Worm (Caenorhabditis elegans) whole organism, L2 larva: ENCODE data around the gene kqt-3.

Source experiments
- C34F6.9 ChIP-seq: fragments of 150-350 bp; optimal IDR thresholded peaks from 2 replicates; lab custom pipeline; 2014; ENCODE audit warnings: missing biosample characterization, missing genetic modification characterization
- R02D3.7 ChIP-seq: fragments of 150-350 bp; optimal IDR thresholded peaks from 2 replicates; lab custom pipeline; 2014; ENCODE audit warnings: missing biosample characterization, missing genetic modification characterization
- aly-2 ChIP-seq: fragments of 150-350 bp; optimal IDR thresholded peaks from 2 replicates; lab custom pipeline; 2014; ENCODE audit warnings: missing biosample characterization, missing genetic modification characterization
- ama-1 ChIP-seq: fragments of 150-350 bp; optimal IDR thresholded peaks from 2 replicates; lab custom pipeline; 2018; ENCODE audit warnings: inconsistent platforms
- blmp-1 ChIP-seq: sonication (generic microtip); optimal IDR thresholded peaks from 2 replicates; lab custom pipeline; 2017; ENCODE audit warnings: missing genetic modification characterization, mild to moderate bottlenecking, missing compliant biosample characterization, antibody characterized with exemption, moderate library complexity; ENCODE audit not compliant: insufficient read depth
- ceh-16 ChIP-seq: fragments of 150-350 bp; optimal IDR thresholded peaks from 2 replicates; lab custom pipeline; 2014; ENCODE audit warnings: missing biosample characterization, missing genetic modification characterization
- ceh-82 ChIP-seq: fragments of 150-350 bp; optimal IDR thresholded peaks from 2 replicates; lab custom pipeline; 2014; ENCODE audit warnings: missing biosample characterization, missing genetic modification characterization
- crh-2 ChIP-seq: sonication (generic microtip); optimal IDR thresholded peaks from 2 replicates; lab custom pipeline; 2017; ENCODE audit warnings: missing biosample characterization, missing genetic modification characterization
- dmd-4 ChIP-seq: sonication (generic microtip); optimal IDR thresholded peaks from 2 replicates; lab custom pipeline; 2017; ENCODE audit warnings: missing biosample characterization, missing genetic modification characterization
- egl-27 ChIP-seq: sonication (generic microtip); optimal IDR thresholded peaks from 3 replicates; lab custom pipeline; 2017; ENCODE audit warnings: missing biosample characterization, missing genetic modification reagents, missing genetic modification characterization
- elt-1 ChIP-seq: fragments of 150-350 bp; optimal IDR thresholded peaks from 2 replicates; lab custom pipeline; 2014; ENCODE audit warnings: missing biosample characterization, missing genetic modification characterization
- elt-3 ChIP-seq: sonication (generic microtip); optimal IDR thresholded peaks from 2 replicates; lab custom pipeline; 2017; ENCODE audit warnings: missing biosample characterization, missing genetic modification characterization
- fos-1 ChIP-seq: fragments of 150-350 bp; optimal IDR thresholded peaks from 2 replicates; lab custom pipeline; 2014; ENCODE audit warnings: missing biosample characterization, missing genetic modification characterization
- gmeb-1 ChIP-seq: fragments of 150-350 bp; optimal IDR thresholded peaks from 2 replicates; lab custom pipeline; 2014; ENCODE audit warnings: missing biosample characterization, missing genetic modification characterization
- lin-11 ChIP-seq: fragments of 150-350 bp; sonication (generic microtip); optimal IDR thresholded peaks from 2 replicates; lab custom pipeline; 2014; ENCODE audit warnings: missing biosample characterization, missing genetic modification characterization, inconsistent platforms, mixed read lengths
- lin-39 ChIP-seq: fragments of 150-350 bp; optimal IDR thresholded peaks from 2 replicates; lab custom pipeline; 2014; ENCODE audit warnings: missing biosample characterization, missing genetic modification reagents, missing genetic modification characterization
- lsy-2 ChIP-seq, 2 experiments: fragments of 150-350 bp in 1 of 2; sonication (generic microtip) in 1 of 2; optimal IDR thresholded peaks; 2 replicates each; lab custom pipeline; 2014 to 2017; ENCODE audit warnings: missing biosample characterization in 2 of 2, missing genetic modification characterization in 2 of 2
- mdl-1 ChIP-seq, 2 experiments: fragments of 150-350 bp in 1 of 2; sonication (generic microtip) in 1 of 2; optimal IDR thresholded peaks; 2 replicates each; lab custom pipeline; 2017; ENCODE audit warnings: missing biosample characterization in 2 of 2, missing genetic modification characterization in 2 of 2
- nhr-10 ChIP-seq: sonication (generic microtip); optimal IDR thresholded peaks from 2 replicates; lab custom pipeline; 2017; ENCODE audit warnings: missing biosample characterization, missing genetic modification characterization
- nhr-23 ChIP-seq: fragments of 150-350 bp; optimal IDR thresholded peaks from 2 replicates; lab custom pipeline; 2014; ENCODE audit warnings: missing biosample characterization, missing genetic modification reagents, missing genetic modification characterization
- nhr-237 ChIP-seq: fragments of 150-350 bp; optimal IDR thresholded peaks from 2 replicates; lab custom pipeline; 2014; ENCODE audit warnings: missing biosample characterization, missing genetic modification characterization
- nhr-25 ChIP-seq: fragments of 150-350 bp; sonication (generic microtip); optimal IDR thresholded peaks from 3 replicates; lab custom pipeline; 2014; ENCODE audit warnings: missing biosample characterization, missing genetic modification characterization
- nhr-6 ChIP-seq: fragments of 150-350 bp; optimal IDR thresholded peaks from 2 replicates; lab custom pipeline; 2014; ENCODE audit warnings: missing biosample characterization, missing genetic modification characterization
- nhr-77 ChIP-seq: fragments of 150-350 bp; optimal IDR thresholded peaks from 2 replicates; lab custom pipeline; 2014; ENCODE audit warnings: missing biosample characterization, missing genetic modification characterization
- peb-1 ChIP-seq: fragments of 150-350 bp; optimal IDR thresholded peaks from 2 replicates; lab custom pipeline; 2014; ENCODE audit warnings: missing biosample characterization, missing genetic modification characterization
- sem-4 ChIP-seq: fragments of 150-350 bp; optimal IDR thresholded peaks from 2 replicates; lab custom pipeline; 2014; ENCODE audit warnings: missing biosample characterization, missing genetic modification reagents, missing genetic modification characterization
- skn-1 ChIP-seq: sonication (generic microtip); optimal IDR thresholded peaks from 2 replicates; lab custom pipeline; 2017; ENCODE audit warnings: missing biosample characterization, missing genetic modification characterization
- sma-9 ChIP-seq, 2 experiments: fragments of 150-350 bp in 1 of 2; sonication (generic microtip) in 1 of 2; optimal IDR thresholded peaks; 2 replicates each; lab custom pipeline; 2014 to 2016; ENCODE audit warnings: missing genetic modification characterization in 2 of 2, mild to moderate bottlenecking in 1 of 2, missing biosample characterization in 1 of 2, missing compliant biosample characterization in 1 of 2, missing genetic modification reagents in 1 of 2, moderate library complexity in 1 of 2
- snpc-4 ChIP-seq: fragments of 150-350 bp; optimal IDR thresholded peaks from 2 replicates; lab custom pipeline; 2014; ENCODE audit warnings: missing biosample characterization, missing genetic modification characterization
- unc-55 ChIP-seq: fragments of 150-350 bp; sonication (generic microtip); optimal IDR thresholded peaks from 3 replicates; lab custom pipeline; 2014; ENCODE audit warnings: missing biosample characterization, missing genetic modification reagents, missing genetic modification characterization
- zag-1 ChIP-seq: fragments of 150-350 bp; optimal IDR thresholded peaks from 2 replicates; lab custom pipeline; 2014; ENCODE audit warnings: missing biosample characterization, missing genetic modification characterization
- ztf-1 ChIP-seq: fragments of 200-800 bp; sonication (Bioruptor generic); conservative IDR thresholded peaks from 2 replicates; pipeline ENCODE4 v1.3.6; 2022; ENCODE audit warnings: missing genetic modification characterization, missing compliant biosample characterization
- ztf-11 ChIP-seq: sonication (generic microtip); optimal IDR thresholded peaks from 2 replicates; lab custom pipeline; 2017; ENCODE audit warnings: missing biosample characterization, missing genetic modification characterization
- ztf-4 ChIP-seq: fragments of 150-350 bp; optimal IDR thresholded peaks from 2 replicates; lab custom pipeline; 2014; ENCODE audit warnings: missing biosample characterization, missing genetic modification characterization

kqt-3 gene

DNA sequence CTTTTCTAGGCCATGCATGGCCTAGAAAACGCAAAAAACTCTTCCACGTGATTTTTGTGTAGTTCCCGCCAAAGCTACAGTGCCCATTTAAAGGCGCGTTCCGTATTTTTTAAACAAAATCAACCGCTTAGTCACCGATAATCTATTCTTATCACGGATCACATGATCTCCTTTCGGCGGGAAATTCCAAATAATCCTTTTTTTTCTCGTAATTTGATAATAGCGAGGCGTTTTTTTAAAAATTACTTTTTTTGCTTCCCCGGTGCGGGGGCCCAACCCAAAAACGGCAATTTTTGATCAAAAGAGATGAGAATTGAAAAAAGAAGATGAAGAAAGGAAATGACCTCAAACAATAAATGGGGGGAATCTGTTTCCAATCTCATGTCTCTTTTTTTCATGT, 54.9 kb downstream of the kqt-3 start:
- TF ChIP-seq elt-3 (tag; lab: Kevin White, UChicago) (no peak), ama-1 (lab: Kevin White, UChicago) (no peak), gmeb-1 (tag; lab: Kevin White, UChicago) (peak; percentile 23), nhr-237 (no peak), ztf-4 (tag; lab: Kevin White, UChicago) (no peak)

DNA sequence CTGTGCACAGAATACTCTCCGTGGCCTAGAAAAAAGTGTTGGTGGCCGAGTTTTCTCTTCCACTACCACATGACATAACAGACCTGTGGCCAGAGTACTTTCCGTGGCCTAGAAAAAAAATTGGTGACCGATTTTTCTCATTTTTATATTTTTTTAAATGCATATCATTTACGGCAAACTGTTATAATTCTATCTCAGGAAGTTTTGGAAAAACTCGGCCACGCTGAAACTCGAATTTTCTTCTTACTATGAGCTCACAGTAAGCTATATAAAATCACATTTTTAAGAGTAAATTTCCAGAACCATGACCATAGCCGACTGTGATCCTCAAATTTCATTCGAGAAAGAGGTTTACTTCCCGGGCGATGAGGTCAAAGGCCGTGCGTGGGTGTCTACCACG, 55.9 kb downstream of the kqt-3 start, which contains the start of gene arrd-14:
TSS of gene arrd-14 (plus strand) at position 301 of the 400 bp plus-strand sequence.
- TF ChIP-seq mdl-1 (tag; optimal IDR thresholded peaks at IDR 0.05; lab: Kevin White, UChicago) (no peak), lin-39 (tag; lab: Kevin White, UChicago) (no peak), peb-1 (tag; lab: Kevin White, UChicago) (no peak), fos-1 (tag; lab: Kevin White, UChicago) (no peak), snpc-4 (tag; lab: Kevin White, UChicago) (no peak), sem-4 (tag; lab: Kevin White, UChicago) (no peak), blmp-1 (tag; lab: Kevin White, UChicago) (no peak), lin-11 (tag; lab: Kevin White, UChicago) (no peak), egl-27 (tag; lab: Kevin White, UChicago) (no peak), ceh-16 (no peak)

DNA sequence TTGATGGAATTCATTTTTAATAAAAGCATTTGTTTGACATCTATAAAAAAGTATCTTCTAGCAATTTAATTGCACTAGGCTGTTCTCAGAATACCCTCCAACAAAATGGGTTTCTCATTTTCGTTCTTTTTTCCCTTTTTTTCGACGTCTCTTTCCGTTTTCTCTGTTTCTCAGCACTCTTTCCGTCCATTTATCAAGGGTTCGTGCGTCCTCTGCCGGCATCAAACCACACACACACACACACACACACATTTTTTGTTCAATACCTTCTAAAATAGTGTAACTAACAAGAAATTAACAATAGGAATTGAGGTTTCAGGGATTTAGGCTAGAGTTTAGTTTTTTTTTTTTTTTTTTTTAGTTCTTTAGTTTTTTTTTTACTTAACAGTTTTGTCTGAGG, 60.1 kb downstream of the kqt-3 start:
- peak; percentile 35 for TF ChIP-seq unc-55
- no peak for TF ChIP-seq blmp-1 (tag; lab: Kevin White, UChicago)
- no peak for TF ChIP-seq egl-27 (tag; lab: Kevin White, UChicago)
- peak; percentile 1 for TF ChIP-seq sma-9 (GFP tag; optimal IDR thresholded peaks at IDR 0.05; lab: Kevin White, UChicago)
- TF ChIP-seq sma-9 (tag; optimal IDR thresholded peaks at IDR 0.05; lab: Kevin White, UChicago) = no peak
- no peak for TF ChIP-seq elt-1 (tag; lab: Kevin White, UChicago)
- TF ChIP-seq sem-4 (tag; lab: Kevin White, UChicago) = peak; percentile 7
- TF ChIP-seq zag-1 = peak; percentile 35
- peak; percentile 20 for TF ChIP-seq nhr-25 (tag; lab: Kevin White, UChicago)
- peak in 1 of 2 experiments; percentile 38 for TF ChIP-seq lsy-2 (tag; optimal IDR thresholded peaks at IDR 0.05; lab: Kevin White, UChicago)
- peak; percentile 46 for TF ChIP-seq C34F6.9 (tag; lab: Kevin White, UChicago)
- TF ChIP-seq, all 48 proteins: peak for 7

DNA sequence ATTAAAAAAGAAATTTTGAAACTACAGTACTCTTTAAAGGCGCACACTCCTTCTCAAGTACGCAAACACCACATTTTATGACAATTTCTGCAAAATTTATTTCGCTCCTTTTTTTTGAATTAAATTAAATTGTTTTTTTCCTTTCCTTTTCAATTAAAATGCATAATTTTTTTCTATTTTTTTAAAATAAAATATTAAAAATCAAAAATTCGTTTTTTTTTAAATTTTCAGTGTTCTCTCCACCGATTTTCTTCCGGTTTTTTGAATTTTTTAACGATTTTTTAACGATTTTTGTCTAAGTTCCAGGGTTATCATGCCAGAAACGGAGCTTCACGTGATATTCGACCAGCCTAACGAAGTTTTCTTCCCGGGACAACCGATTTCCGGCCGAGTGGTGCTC, 62.0 kb downstream of the kqt-3 start, which contains the start of gene arrd-13:
TSS of gene arrd-13 (plus strand) at position 301 of the 400 bp plus-strand sequence.
- TF ChIP-seq ztf-11 = no peak
- TF ChIP-seq ama-1 (lab: Kevin White, UChicago) = no peak
- TF ChIP-seq aly-2 (tag; lab: Kevin White, UChicago) = no peak
- TF ChIP-seq ztf-1 = no peak
- TF ChIP-seq fos-1 (tag; lab: Kevin White, UChicago) = no peak
- TF ChIP-seq elt-3 (tag; lab: Kevin White, UChicago) = no peak
- no peak for TF ChIP-seq sma-9 (GFP tag; optimal IDR thresholded peaks at IDR 0.05; lab: Kevin White, UChicago)
- TF ChIP-seq sma-9 (tag; optimal IDR thresholded peaks at IDR 0.05; lab: Kevin White, UChicago) = no peak
- no peak for TF ChIP-seq nhr-77 (tag; lab: Kevin White, UChicago)
- no peak for TF ChIP-seq zag-1
- no peak for TF ChIP-seq crh-2
- no peak for TF ChIP-seq nhr-23 (tag; lab: Kevin White, UChicago)
- no peak for TF ChIP-seq dmd-4 (tag; lab: Kevin White, UChicago)
- no peak for TF ChIP-seq R02D3.7 (tag; lab: Kevin White, UChicago)
- TF ChIP-seq nhr-25 (tag; lab: Kevin White, UChicago) = no peak
- no peak for TF ChIP-seq ceh-16
- TF ChIP-seq ceh-82 (tag; lab: Kevin White, UChicago) = no peak
- TF ChIP-seq nhr-10 (tag; lab: Kevin White, UChicago) = no peak
- no peak for TF ChIP-seq nhr-6 (tag; lab: Kevin White, UChicago)
- TF ChIP-seq skn-1 (tag; lab: Kevin White, UChicago) = no peak
- TF ChIP-seq sem-4 (tag; lab: Kevin White, UChicago) = no peak
